Worm (Caenorhabditis elegans) whole organism, young adult: ENCODE measurements around the gene eif-3.F.

ENCODE experiments used
- C17E4.6 ChIP-seq: fragments of 200-800 bp; sonication (Bioruptor generic); IDR thresholded peaks from 2 replicates; pipeline ENCODE4 v1.3.6; 2022; ENCODE audit warnings: missing genetic modification reagents, missing genetic modification characterization, missing compliant biosample characterization
- F22D6.2 ChIP-seq: sonication (generic microtip); optimal IDR thresholded peaks from 2 replicates; lab custom pipeline; 2016; ENCODE audit warnings: mild to moderate bottlenecking, missing genetic modification characterization, missing compliant biosample characterization
- F23B12.7 ChIP-seq: sonication (generic microtip); optimal IDR thresholded peaks from 2 replicates; lab custom pipeline; 2017; ENCODE audit warnings: missing genetic modification characterization, mild to moderate bottlenecking, missing compliant biosample characterization, antibody characterized with exemption, moderate library complexity; ENCODE audit not compliant: insufficient read depth
- F52B5.7 ChIP-seq: sonication (generic microtip); optimal IDR thresholded peaks from 2 replicates; lab custom pipeline; 2016; ENCODE audit warnings: mild to moderate bottlenecking, missing genetic modification characterization, missing compliant biosample characterization
- F55B11.4 ChIP-seq: sonication (generic microtip); optimal IDR thresholded peaks from 2 replicates; lab custom pipeline; 2016; ENCODE audit warnings: missing compliant biosample characterization, missing genetic modification characterization, borderline replicate concordance; ENCODE audit not compliant: insufficient read depth
- F57A8.1 ChIP-seq: fragments of 200-800 bp; sonication (Bioruptor generic); optimal IDR thresholded peaks from 2 replicates; lab custom pipeline; 2018; ENCODE audit warnings: mild to moderate bottlenecking, missing genetic modification characterization, moderate library complexity, missing compliant biosample characterization
- T07F8.4 ChIP-seq: sonication (generic microtip); optimal IDR thresholded peaks from 2 replicates; lab custom pipeline; 2016; ENCODE audit warnings: mild to moderate bottlenecking, missing genetic modification characterization, moderate library complexity, missing compliant biosample characterization
- athp-1 ChIP-seq: sonication (generic microtip); optimal IDR thresholded peaks from 2 replicates; lab custom pipeline; 2017; ENCODE audit warnings: mild to moderate bottlenecking, missing genetic modification characterization, missing compliant biosample characterization
- attf-3 ChIP-seq: fragments of 200-800 bp; sonication (Bioruptor generic); conservative IDR thresholded peaks from 2 replicates; pipeline ENCODE4 v1.3.6; 2022; ENCODE audit warnings: missing genetic modification reagents, missing genetic modification characterization, missing compliant biosample characterization
- ccch-3 ChIP-seq: fragments of 200-800 bp; sonication (Bioruptor generic); optimal IDR thresholded peaks from 2 replicates; lab custom pipeline; 2018; ENCODE audit warnings: mild to moderate bottlenecking, missing genetic modification characterization, missing compliant biosample characterization
- ceh-27 ChIP-seq: fragments of 200-800 bp; sonication (Bioruptor generic); optimal IDR thresholded peaks from 2 replicates; lab custom pipeline; 2018; ENCODE audit warnings: mild to moderate bottlenecking, missing genetic modification characterization, moderate library complexity, missing compliant biosample characterization
- ceh-91 ChIP-seq: fragments of 200-800 bp; sonication (Bioruptor generic); IDR thresholded peaks from 2 replicates; pipeline ENCODE4 v1.3.6; 2022; ENCODE audit warnings: missing genetic modification reagents, missing genetic modification characterization, missing compliant biosample characterization
- ets-4 ChIP-seq: fragments of 200-800 bp; sonication (Bioruptor generic); optimal IDR thresholded peaks from 2 replicates; lab custom pipeline; 2018; ENCODE audit warnings: mild to moderate bottlenecking, missing genetic modification characterization, missing compliant biosample characterization
- hlh-12 ChIP-seq: sonication (generic microtip); optimal IDR thresholded peaks from 2 replicates; lab custom pipeline; 2016; ENCODE audit warnings: missing genetic modification characterization, missing compliant biosample characterization
- lsl-1 ChIP-seq: fragments of 200-800 bp; sonication (Bioruptor generic); optimal IDR thresholded peaks from 2 replicates; lab custom pipeline; 2018; ENCODE audit warnings: mild to moderate bottlenecking, missing genetic modification characterization, moderate library complexity, missing compliant biosample characterization
- mes-4 ChIP-seq: sonication (generic microtip); optimal IDR thresholded peaks from 2 replicates; lab custom pipeline; 2016; ENCODE audit warnings: missing genotype, missing genetic modification characterization, missing compliant biosample characterization
- nfya-2 ChIP-seq: fragments of 200-800 bp; sonication (Bioruptor generic); IDR thresholded peaks from 2 replicates; pipeline ENCODE4 v1.3.6; 2022; ENCODE audit warnings: missing genetic modification reagents, missing genetic modification characterization, missing compliant biosample characterization
- nhr-179 ChIP-seq: sonication (generic microtip); optimal IDR thresholded peaks from 2 replicates; lab custom pipeline; 2016; ENCODE audit warnings: mild to moderate bottlenecking, missing genetic modification characterization, missing compliant biosample characterization
- snpc-3.4 ChIP-seq: sonication (generic microtip); optimal IDR thresholded peaks from 2 replicates; lab custom pipeline; 2017; ENCODE audit warnings: missing genetic modification characterization, mild to moderate bottlenecking, missing compliant biosample characterization, antibody characterized with exemption, moderate library complexity, missing genotype, missing genetic modification reagents
- unc-62 ChIP-seq: fragments of 150-350 bp; optimal IDR thresholded peaks from 2 replicates; lab custom pipeline; 2014; ENCODE audit warnings: missing biosample characterization, missing genetic modification reagents, missing genetic modification characterization
- xnd-1 ChIP-seq: sonication (generic microtip); optimal IDR thresholded peaks from 2 replicates; lab custom pipeline; 2016; ENCODE audit warnings: missing genotype, missing genetic modification reagents, missing genetic modification characterization, missing compliant biosample characterization
- zim-3 ChIP-seq: sonication (generic microtip); optimal IDR thresholded peaks from 2 replicates; lab custom pipeline; 2017; ENCODE audit warnings: mild to moderate bottlenecking, missing genetic modification characterization, moderate library complexity, missing compliant biosample characterization
- ztf-3 ChIP-seq: fragments of 200-800 bp; sonication (Bioruptor generic); optimal IDR thresholded peaks from 2 replicates; lab custom pipeline; 2018; ENCODE audit warnings: mild to moderate bottlenecking, missing genetic modification characterization, missing compliant biosample characterization

Gene eif-3.F

ce11 chrII:9377158-9377557 is 45.7 kb downstream of the eif-3.F start, which contains the start of gene C06C3.10:
C06C3.10 (minus strand) TSS chrII:9377258.
- no peak for TF ChIP-seq F55B11.4 (tag; lab: Kevin White, UChicago)
- TF ChIP-seq, all 124 proteins: peak for 0

- no peak for TF ChIP-seq nhr-179 (tag; lab: Kevin White, UChicago)
- no peak for TF ChIP-seq nfya-2 (GFP tag; lab: Robert Waterston, UW)
- TF ChIP-seq F57A8.1, result no peak
- TF ChIP-seq hlh-12 (tag; lab: Kevin White, UChicago), result no peak
- TF ChIP-seq attf-3 (GFP tag; lab: Robert Waterston, UW), result no peak
- TF ChIP-seq ccch-3 (GFP tag; lab: Kevin White, UChicago), result no peak
- TF ChIP-seq F23B12.7, result no peak
- TF ChIP-seq unc-62 (GFP tag; lab: Kevin White, UChicago), result no peak
- no peak for TF ChIP-seq mes-4 (tag; lab: Kevin White, UChicago)
- TF ChIP-seq athp-1, result no peak
- no peak for TF ChIP-seq lsl-1
- no peak for TF ChIP-seq C17E4.6
- no peak for TF ChIP-seq ets-4 (GFP tag; lab: Kevin White, UChicago)
- TF ChIP-seq snpc-3.4 (tag; lab: Kevin White, UChicago), result no peak
- no peak for TF ChIP-seq F52B5.7 (tag; lab: Kevin White, UChicago)
- TF ChIP-seq F22D6.2 (tag; lab: Kevin White, UChicago), result no peak
Observed at ce11 chrII:9378174-9378573, 46.7 kb downstream of the eif-3.F start.

- TF ChIP-seq ceh-27 (GFP tag; lab: Kevin White, UChicago) (no peak), ceh-91 (GFP tag; lab: Robert Waterston, UW) (no peak), xnd-1 (no peak), ccch-3 (GFP tag; lab: Kevin White, UChicago) (no peak), attf-3 (GFP tag; lab: Robert Waterston, UW) (no peak), ztf-3 (GFP tag; lab: Kevin White, UChicago) (no peak), T07F8.4 (tag; lab: Kevin White, UChicago) (no peak), zim-3 (no peak)
Observed at ce11 chrII:9379796-9380195, 48.4 kb downstream of the eif-3.F start, which contains the start of gene srh-48. srh-48 (plus strand) TSS chrII:9380096.
